Fruit fly (Drosophila melanogaster) whole organism, embryonic: Measurements from ENCODE around the gene CG43815.
A peak's percentile ranks its signal among the peaks of the same experiment; 100 is the strongest.

Source experiments
- Antp ChIP-seq: fragments of 200-800 bp; sonication (Bioruptor generic); optimal IDR thresholded peaks from 3 replicates; lab custom pipeline; 2016; ENCODE audit warnings: missing biosample characterization, missing genetic modification characterization
- B-H2 ChIP-seq: fragments of 200-800 bp; sonication (Bioruptor generic); optimal IDR thresholded peaks from 2 replicates; lab custom pipeline; 2018; ENCODE audit warnings: missing biosample characterization, mild to moderate bottlenecking, missing genetic modification characterization
- BEAF-32 ChIP-seq: fragments of 200-800 bp; sonication (Bioruptor generic); optimal IDR thresholded peaks from 3 replicates; lab custom pipeline; 2017; ENCODE audit warnings: missing biosample characterization, missing genetic modification characterization, mild to moderate bottlenecking, moderate library complexity, missing genetic modification reagents
- Blimp-1 ChIP-seq: fragments of 200-800 bp; sonication (Bioruptor generic); optimal IDR thresholded peaks from 3 replicates; lab custom pipeline; 2018; ENCODE audit warnings: missing biosample characterization, missing genetic modification characterization, mild to moderate bottlenecking, moderate library complexity, missing genetic modification reagents
- CG11504 ChIP-seq: fragments of 200-800 bp; sonication (Bioruptor generic); optimal IDR thresholded peaks from 3 replicates; lab custom pipeline; 2019; ENCODE audit warnings: missing biosample characterization, mild to moderate bottlenecking, missing genetic modification characterization, moderate library complexity
- CG11695 ChIP-seq: fragments of 200-800 bp; sonication (Bioruptor generic); IDR thresholded peaks from 3 replicates; pipeline ENCODE4 v1.3.6; 2022; ENCODE audit warnings: missing biosample characterization, missing genetic modification characterization
- CG12391 ChIP-seq: fragments of 200-800 bp; sonication (Bioruptor generic); optimal IDR thresholded peaks from 3 replicates; lab custom pipeline; 2018; ENCODE audit warnings: missing biosample characterization, mild to moderate bottlenecking, missing genetic modification characterization, moderate library complexity
- CG15269 ChIP-seq: fragments of 200-800 bp; sonication (Bioruptor generic); optimal IDR thresholded peaks from 2 replicates; lab custom pipeline; 2018; ENCODE audit warnings: missing biosample characterization, mild to moderate bottlenecking, missing genetic modification characterization, moderate library complexity
- CG17359 ChIP-seq: fragments of 200-800 bp; sonication (Bioruptor generic); optimal IDR thresholded peaks from 3 replicates; lab custom pipeline; 2018; ENCODE audit warnings: missing biosample characterization, mild to moderate bottlenecking, missing genetic modification characterization, moderate library complexity
- CG18262 ChIP-seq: fragments of 200-800 bp; optimal IDR thresholded peaks from 3 replicates; lab custom pipeline; 2019; ENCODE audit warnings: missing biosample characterization, mild to moderate bottlenecking, missing genetic modification characterization, moderate library complexity
- CG31441 ChIP-seq: fragments of 200-800 bp; sonication (Bioruptor generic); IDR thresholded peaks from 2 replicates; pipeline ENCODE4 v1.3.6; 2022; ENCODE audit warnings: missing biosample characterization, missing genetic modification characterization
- CG3407 ChIP-seq: fragments of 200-800 bp; sonication (Bioruptor generic); optimal IDR thresholded peaks from 2 replicates; lab custom pipeline; 2018; ENCODE audit warnings: missing biosample characterization, mild to moderate bottlenecking, missing genetic modification characterization
- CG3847 ChIP-seq: fragments of 200-800 bp; sonication (Bioruptor generic); IDR thresholded peaks from 2 replicates; pipeline ENCODE4 v1.3.6; 2022; ENCODE audit warnings: missing biosample characterization, missing genetic modification characterization
- CG7556 ChIP-seq: fragments of 200-800 bp; sonication (Bioruptor generic); optimal IDR thresholded peaks from 2 replicates; lab custom pipeline; 2017; ENCODE audit warnings: missing biosample characterization, mild to moderate bottlenecking, missing genetic modification characterization
- CG7928 ChIP-seq: fragments of 200-800 bp; sonication (Bioruptor generic); optimal IDR thresholded peaks from 2 replicates; lab custom pipeline; 2017; ENCODE audit warnings: missing biosample characterization, mild to moderate bottlenecking, missing genetic modification characterization
- CG8478 ChIP-seq: fragments of >200 bp; optimal IDR thresholded peaks from 2 replicates; lab custom pipeline; 2018
- CoRest ChIP-seq: fragments of 200-800 bp; sonication (Bioruptor generic); optimal IDR thresholded peaks from 3 replicates; lab custom pipeline; 2018; ENCODE audit warnings: missing biosample characterization, mild to moderate bottlenecking, missing genetic modification characterization, moderate library complexity
- Deaf1 ChIP-seq: fragments of 200-800 bp; optimal IDR thresholded peaks from 3 replicates; lab custom pipeline; 2019; ENCODE audit warnings: missing biosample characterization, mild to moderate bottlenecking, missing genetic modification characterization, moderate library complexity
- HHEX ChIP-seq: fragments of 200-800 bp; sonication (Bioruptor generic); optimal IDR thresholded peaks from 3 replicates; lab custom pipeline; 2017; ENCODE audit warnings: missing biosample characterization, mild to moderate bottlenecking, missing genetic modification characterization, missing genetic modification reagents
- HLHmδ ChIP-seq: fragments of 200-800 bp; sonication (Bioruptor generic); optimal IDR thresholded peaks from 2 replicates; lab custom pipeline; 2018; ENCODE audit warnings: missing biosample characterization, mild to moderate bottlenecking, missing genetic modification characterization, moderate library complexity
- Hmx ChIP-seq: fragments of 200-800 bp; sonication (Bioruptor generic); optimal IDR thresholded peaks from 2 replicates; lab custom pipeline; 2016; ENCODE audit warnings: missing biosample characterization, missing genetic modification characterization
- MESR4 ChIP-seq: fragments of 200-800 bp; sonication (Bioruptor generic); optimal IDR thresholded peaks from 2 replicates; lab custom pipeline; 2018; ENCODE audit warnings: missing biosample characterization, mild to moderate bottlenecking, missing genetic modification characterization, moderate library complexity
- Max ChIP-seq: fragments of 200-800 bp; sonication (Bioruptor generic); optimal IDR thresholded peaks from 2 replicates; lab custom pipeline; 2016; ENCODE audit warnings: missing biosample characterization, mild to moderate bottlenecking, missing genetic modification characterization
- Med ChIP-seq: fragments of 200-800 bp; sonication (Bioruptor generic); peaks from one replicate; lab custom pipeline; 2016; ENCODE audit warnings: missing biosample characterization, missing genetic modification characterization, mild to moderate bottlenecking, inconsistent platforms, moderate library complexity
- NFAT ChIP-seq: fragments of 200-800 bp; sonication (Bioruptor generic); IDR thresholded peaks from 2 replicates; pipeline ENCODE4 v1.3.6; 2022; ENCODE audit warnings: missing biosample characterization, missing genetic modification characterization
- NK7.1 ChIP-seq: fragments of 200-800 bp; sonication (Bioruptor generic); optimal IDR thresholded peaks from 3 replicates; lab custom pipeline; 2016; ENCODE audit warnings: missing biosample characterization, missing genetic modification characterization
- Neu2 ChIP-seq: fragments of 200-800 bp; sonication (Bioruptor generic); optimal IDR thresholded peaks from 3 replicates; lab custom pipeline; 2016; ENCODE audit warnings: missing biosample characterization, missing genetic modification characterization, borderline replicate concordance
- Nf-YA ChIP-seq: fragments of 200-800 bp; sonication (Bioruptor generic); IDR thresholded peaks from 2 replicates; pipeline ENCODE4 v1.3.6; 2022; ENCODE audit warnings: missing biosample characterization, missing genetic modification characterization
- Rfx ChIP-seq: fragments of 200-800 bp; sonication (Bioruptor generic); IDR thresholded peaks from 2 replicates; pipeline ENCODE4 v1.3.6; 2022; ENCODE audit warnings: missing biosample characterization, missing genetic modification characterization
- Sox102F ChIP-seq: fragments of 200-800 bp; sonication (Bioruptor generic); optimal IDR thresholded peaks from 2 replicates; lab custom pipeline; 2018; ENCODE audit warnings: missing biosample characterization, mild to moderate bottlenecking, missing genetic modification characterization, moderate library complexity
- bsh ChIP-seq, 2 experiments: fragments of 200-800 bp; sonication (Bioruptor generic); optimal IDR thresholded peaks; 2 replicates each; lab custom pipeline; 2017 to 2018; ENCODE audit warnings: mild to moderate bottlenecking in 2 of 2, missing biosample characterization in 2 of 2, missing genetic modification characterization in 2 of 2, moderate library complexity in 1 of 2
- cato ChIP-seq: fragments of 200-800 bp; sonication (Bioruptor generic); optimal IDR thresholded peaks from 2 replicates; lab custom pipeline; 2016; ENCODE audit warnings: missing biosample characterization, missing genetic modification characterization, borderline replicate concordance
- dmrt99B ChIP-seq: fragments of 200-800 bp; sonication (Bioruptor generic); optimal IDR thresholded peaks from 2 replicates; lab custom pipeline; 2018; ENCODE audit warnings: missing biosample characterization, mild to moderate bottlenecking, missing genetic modification characterization, moderate library complexity
- gcm ChIP-seq: fragments of 200-800 bp; sonication (Bioruptor generic); optimal IDR thresholded peaks from 2 replicates; lab custom pipeline; 2019; ENCODE audit warnings: missing biosample characterization, mild to moderate bottlenecking, missing genetic modification characterization, moderate library complexity
- gem ChIP-seq: fragments of 200-800 bp; sonication (Bioruptor generic); optimal IDR thresholded peaks from 2 replicates; lab custom pipeline; 2019; ENCODE audit warnings: missing biosample characterization, mild to moderate bottlenecking, missing genetic modification characterization, moderate library complexity
- grn ChIP-seq: fragments of 200-800 bp; sonication (Bioruptor generic); optimal IDR thresholded peaks from 3 replicates; lab custom pipeline; 2017; ENCODE audit warnings: missing biosample characterization, missing genetic modification characterization
- hkb ChIP-seq, 2 experiments: fragments of 200-800 bp in 1 of 2; fragments of >200 bp in 1 of 2; sonication (Bioruptor generic) in 1 of 2; IDR thresholded peaks in 1 of 2; optimal IDR thresholded peaks in 1 of 2; 2 replicates each; pipeline versions ENCODE4 v1.3.6 to Lab custom; 2017 to 2022; ENCODE audit warnings: missing biosample characterization in 1 of 2, missing genetic modification characterization in 1 of 2
- org-1 ChIP-seq: fragments of 200-800 bp; sonication (Bioruptor generic); optimal IDR thresholded peaks from 2 replicates; lab custom pipeline; 2017; ENCODE audit warnings: missing biosample characterization, missing genetic modification characterization
- pan ChIP-seq, 4 experiments: fragments of >200 bp in 3 of 4; fragments of 200-800 bp in 1 of 4; sonication (Bioruptor generic) in 1 of 4; optimal IDR thresholded peaks in 3 of 4; IDR thresholded peaks in 1 of 4; 2 replicates each; pipeline versions ENCODE4 v1.3.6 to Lab custom; 2017 to 2022; ENCODE audit warnings: missing biosample characterization in 2 of 4, missing genetic modification characterization in 2 of 4, mixed read lengths in 1 of 4
- prd ChIP-seq, 3 experiments: fragments of >200 bp in 2 of 3; fragments of 200-800 bp in 1 of 3; sonication (Bioruptor generic) in 1 of 3; optimal IDR thresholded peaks in 2 of 3; IDR thresholded peaks in 1 of 3; 2 replicates in 2 of 3; 3 replicates in 1 of 3; pipeline versions ENCODE4 v1.3.6 to Lab custom; 2017 to 2022; ENCODE audit warnings: missing biosample characterization in 1 of 3, missing genetic modification characterization in 1 of 3
- rib ChIP-seq: fragments of 200-800 bp; sonication (Bioruptor generic); IDR thresholded peaks from 2 replicates; pipeline ENCODE4 v1.3.6; 2022; ENCODE audit warnings: missing biosample characterization, missing genetic modification characterization
- sens ChIP-seq: fragments of 200-800 bp; sonication (Bioruptor generic); peaks from one replicate; lab custom pipeline; 2016; ENCODE audit warnings: missing biosample characterization, missing genetic modification characterization
- so ChIP-seq: fragments of 200-800 bp; sonication (Bioruptor generic); IDR thresholded peaks from 3 replicates; pipeline ENCODE4 v1.3.6; 2022; ENCODE audit warnings: missing biosample characterization, missing genetic modification characterization
- sqz ChIP-seq: fragments of 200-800 bp; sonication (Bioruptor generic); optimal IDR thresholded peaks from 3 replicates; lab custom pipeline; 2018; ENCODE audit warnings: missing biosample characterization, mild to moderate bottlenecking, missing genetic modification characterization
- ssp ChIP-seq: fragments of 200-800 bp; sonication (Bioruptor generic); IDR thresholded peaks from 2 replicates; pipeline ENCODE4 v1.3.6; 2022; ENCODE audit warnings: missing biosample characterization, missing genetic modification characterization
- twi ChIP-seq: fragments of 200-800 bp; optimal IDR thresholded peaks from 2 replicates; lab custom pipeline; 2019; ENCODE audit warnings: missing biosample characterization, mild to moderate bottlenecking, missing genetic modification characterization, moderate library complexity
- unpg ChIP-seq: fragments of 200-800 bp; sonication (Bioruptor generic); optimal IDR thresholded peaks from 3 replicates; lab custom pipeline; 2018; ENCODE audit warnings: missing biosample characterization, mild to moderate bottlenecking, missing genetic modification characterization, moderate library complexity
- vvl ChIP-seq: fragments of 200-800 bp; sonication (Bioruptor generic); IDR thresholded peaks from 2 replicates; pipeline ENCODE4 v1.3.6; 2022; ENCODE audit warnings: missing biosample characterization, missing genetic modification characterization
- z ChIP-seq: fragments of 200-800 bp; sonication (Bioruptor generic); IDR thresholded peaks from 3 replicates; pipeline ENCODE4 v1.3.6; 2022; ENCODE audit warnings: missing biosample characterization, missing genetic modification characterization

CG43815 gene

DNA sequence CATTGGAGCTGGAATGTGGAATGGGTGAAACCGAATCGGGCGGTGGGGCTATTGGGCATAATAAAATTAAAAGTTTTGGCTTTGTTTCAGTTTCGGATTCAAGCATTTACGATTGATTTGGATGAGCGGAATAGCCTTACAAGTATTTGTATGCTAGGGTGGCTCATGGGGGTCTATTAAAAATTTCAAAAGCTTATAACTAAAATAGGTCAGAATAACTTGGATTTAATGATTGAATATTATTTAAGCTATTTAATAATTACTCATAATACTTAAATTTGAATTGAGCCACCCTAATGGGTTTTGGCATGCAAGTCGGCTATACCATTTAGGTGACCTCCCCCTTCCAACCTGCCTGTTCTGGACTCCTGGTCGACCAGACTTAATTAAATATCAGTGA is 16.4 kb upstream of the CG43815 start (continued):
- TF ChIP-seq grn (GFP tag; lab: Kevin White, UChicago) (no peak), Rfx (GFP tag; lab: Robert Waterston, UW) (peak; percentile 44; the same call in 1 of the 2 replicates), CG15269 (tag; lab: Kevin White, UChicago) (peak; percentile 13), CG18262 (tag; lab: Kevin White, UChicago) (peak; percentile 14), unpg (GFP tag; lab: Kevin White, UChicago) (peak; percentile 31), Deaf1 (tag; lab: Kevin White, UChicago) (no peak), MESR4 (no peak), ssp (GFP tag; lab: Robert Waterston, UW) (no peak), CG7556 (GFP tag; lab: Kevin White, UChicago) (no peak), prd (optimal IDR thresholded peaks at IDR 0.05; lab: Kevin White, UChicago) (no peak), prd (GFP tag; IDR thresholded peaks at IDR 0.05; lab: Robert Waterston, UW) (peak; percentile 45; the same call in 2 of the 3 replicates), org-1 (no peak), bsh (GFP tag; optimal IDR thresholded peaks at IDR 0.05; lab: Kevin White, UChicago) (peak in 1 of 2 experiments; percentile 23), so (0 out of 3 replicates have a peak, but pooled peaks have one; percentile 33), Nf-YA (0 out of 2 replicates have a peak, but pooled peaks have one; percentile 9), sqz (GFP tag; lab: Kevin White, UChicago) (no peak), Med (GFP tag; lab: Kevin White, UChicago) (peak; percentile 5), CG7928 (GFP tag; lab: Kevin White, UChicago) (no peak), NK7.1 (GFP tag; lab: Kevin White, UChicago) (no peak), rib (no peak), CG11504 (tag; lab: Kevin White, UChicago) (peak; percentile 7), BEAF-32 (GFP tag; lab: Kevin White, UChicago) (no peak), CG12391 (tag; lab: Kevin White, UChicago) (peak; percentile 10), hkb (optimal IDR thresholded peaks at IDR 0.05; lab: Kevin White, UChicago) (no peak), hkb (GFP tag; IDR thresholded peaks at IDR 0.05; lab: Robert Waterston, UW) (0 out of 2 replicates have a peak, but pooled peaks have one; percentile 42), B-H2 (GFP tag; lab: Kevin White, UChicago) (no peak), CG31441 (GFP tag; lab: Robert Waterston, UW) (0 out of 2 replicates have a peak, but pooled peaks have one; percentile 22), vvl (GFP tag; lab: Robert Waterston, UW) (peak; percentile 55), Sox102F (GFP tag; lab: Kevin White, UChicago) (peak; percentile 33), twi (no peak), CG11695 (peak; percentile 57; the same call in 1 of the 3 replicates), z (GFP tag; lab: Robert Waterston, UW) (no peak), CG17359 (tag; lab: Kevin White, UChicago) (peak; percentile 1), Neu2 (GFP tag; lab: Kevin White, UChicago) (no peak), Hmx (no peak), HHEX (no peak), CG8478 (lab: Kevin White, UChicago) (no peak), gem (tag; lab: Kevin White, UChicago) (peak; percentile 50), Antp (GFP tag; lab: Kevin White, UChicago) (no peak), Max (GFP tag; lab: Kevin White, UChicago) (no peak), cato (GFP tag; lab: Kevin White, UChicago) (no peak), NFAT (GFP tag; lab: Robert Waterston, UW) (no peak), pan (optimal IDR thresholded peaks at IDR 0.05; lab: Kevin White, UChicago) (no peak), pan (GFP tag; optimal IDR thresholded peaks at IDR 0.05 in 1 of 2, IDR thresholded peaks at IDR 0.05 in 1 of 2) (peak in 1 of 2 experiments; percentile 44), Blimp-1 (GFP tag; lab: Kevin White, UChicago) (peak; percentile 30), HLHmδ (GFP tag; lab: Kevin White, UChicago) (no peak), CG3407 (GFP tag; lab: Kevin White, UChicago) (no peak), CG3847 (no peak), dmrt99B (tag; lab: Kevin White, UChicago) (peak; percentile 2), sens (GFP tag; lab: Kevin White, UChicago) (peak; percentile 62), CoRest (no peak), gcm (peak; percentile 20)
